Fruit fly (Drosophila melanogaster): Measurements from ENCODE around the gene sas.

sas gene

dm6 chr3R:7208331-7208730 is 45.7 kb downstream of the sas start, which contains the start of gene CG1288:
TSS of gene CG1288 (minus strand) at chr3R:7208431.
- TF ChIP-seq CG32767 (GFP tag; IDR thresholded peaks at IDR 0.05) (no peak), fd64A (GFP tag; optimal IDR thresholded peaks at IDR 0.05) (no peak), H15 (GFP tag; IDR thresholded peaks at IDR 0.05) (no peak), Hsf (GFP tag; optimal IDR thresholded peaks at IDR 0.05) (no peak), chif (GFP tag; optimal IDR thresholded peaks at IDR 0.05) (no peak), CG4328 (GFP tag; optimal IDR thresholded peaks at IDR 0.05) (no peak), CG15269 (tag; optimal IDR thresholded peaks at IDR 0.05) (no peak), zf30C (GFP tag; optimal IDR thresholded peaks at IDR 0.05) (no peak), CG4854 (GFP tag; optimal IDR thresholded peaks at IDR 0.05) (no peak), Bgb (GFP tag; IDR thresholded peaks at IDR 0.05; ENCODE audit: partially characterized antibody) (no peak), CG14965 (GFP tag; optimal IDR thresholded peaks at IDR 0.05; ENCODE audit: borderline replicate concordance) (no peak), CG1603 (tag; optimal IDR thresholded peaks at IDR 0.05) (no peak), CG2678 (tag; optimal IDR thresholded peaks at IDR 0.05) (no peak), sima (GFP tag; optimal IDR thresholded peaks at IDR 0.05) (no peak), Aef1 (GFP tag; IDR thresholded peaks at IDR 0.05) (no peak), CG14014 (GFP tag; IDR thresholded peaks at IDR 0.05) (no peak), Neu2 (GFP tag; optimal IDR thresholded peaks at IDR 0.05; ENCODE audit: borderline replicate concordance) (no peak), vfl (GFP tag; optimal IDR thresholded peaks at IDR 0.05) (no peak)

- TF ChIP-seq Kr (GFP tag; optimal IDR thresholded peaks at IDR 0.05) (no peak), CG9876 (GFP tag; optimal IDR thresholded peaks at IDR 0.05) (no peak), toy (GFP tag; IDR thresholded peaks at IDR 0.05) (no peak), Hey (tag; optimal IDR thresholded peaks at IDR 0.05) (peak; percentile 73), CG13123 (GFP tag; optimal IDR thresholded peaks at IDR 0.05) (no peak), crol (GFP tag; IDR thresholded peaks at IDR 0.05) (no peak), mirr (GFP tag; optimal IDR thresholded peaks at IDR 0.05) (peak; percentile 37), cwo (GFP tag; optimal IDR thresholded peaks at IDR 0.05) (peak; percentile 21), bsh (GFP tag; optimal IDR thresholded peaks at IDR 0.05) (no peak), CG2129 (GFP tag; IDR thresholded peaks at IDR 0.05; ENCODE audit: partially characterized antibody) (no peak), ttk (GFP tag; IDR thresholded peaks at IDR 0.05) (no peak), fd3F (GFP tag; optimal IDR thresholded peaks at IDR 0.05) (peak; percentile 33), grn (GFP tag; optimal IDR thresholded peaks at IDR 0.05) (peak; percentile 4), Rfx (GFP tag; IDR thresholded peaks at IDR 0.05) (0 out of 2 replicates have a peak, but pooled peaks have one; percentile 13), tap (tag; optimal IDR thresholded peaks at IDR 0.05) (no peak), Usf (GFP tag; optimal IDR thresholded peaks at IDR 0.05) (no peak), sna (GFP tag; IDR thresholded peaks at IDR 0.05; ENCODE audit: partially characterized antibody) (no peak), CG13296 (GFP tag; optimal IDR thresholded peaks at IDR 0.05) (peak; percentile 58), ara (GFP tag; IDR thresholded peaks at IDR 0.05) (no peak), CG12071 (GFP tag; optimal IDR thresholded peaks at IDR 0.05) (peak; percentile 8), exex (tag; optimal IDR thresholded peaks at IDR 0.05) (peak; percentile 91), Fer3 (tag; optimal IDR thresholded peaks at IDR 0.05) (peak; percentile 37), CG2678 (tag; optimal IDR thresholded peaks at IDR 0.05) (peak; percentile 57), amos (GFP tag; IDR thresholded peaks at IDR 0.05; ENCODE audit: partially characterized antibody) (no peak), CG4424 (GFP tag; optimal IDR thresholded peaks at IDR 0.05) (no peak), wor (GFP tag; IDR thresholded peaks at IDR 0.05) (no peak), CG15514 (GFP tag; optimal IDR thresholded peaks at IDR 0.05) (peak; percentile 35), CG12155 (GFP tag; optimal IDR thresholded peaks at IDR 0.05) (no peak), CG18599 (GFP tag; optimal IDR thresholded peaks at IDR 0.05) (peak; percentile 48), GATAe (GFP tag; conservative IDR thresholded peaks at IDR 0.05) (0 out of 2 replicates have a peak, but pooled peaks have one; percentile 38), Sox100B (GFP tag; optimal IDR thresholded peaks at IDR 0.05) (no peak), MTF-1 (GFP tag; optimal IDR thresholded peaks at IDR 0.05; ENCODE audit: borderline replicate concordance) (no peak)
Observed at dm6 chr3R:7216924-7217529, 54.4 kb downstream of the sas start, which contains the start of gene CG14606. TSS of gene CG14606 (minus strand) at chr3R:7217083.

Data from whole organism, embryonic.